Worm (Caenorhabditis elegans) whole organism, L4 larva: ENCODE measurements around the gene K09F6.13.

ENCODE experiments used
- mep-1 ChIP-seq: fragments of 150-350 bp; sonication (generic microtip); optimal IDR thresholded peaks from 3 replicates; lab custom pipeline; 2014; ENCODE audit warnings: missing biosample characterization, missing genetic modification characterization
- nhr-237 ChIP-seq: sonication (generic microtip); optimal IDR thresholded peaks from 2 replicates; lab custom pipeline; 2017; ENCODE audit warnings: missing biosample characterization, missing genetic modification characterization
- nhr-48 ChIP-seq: sonication (generic microtip); optimal IDR thresholded peaks from 2 replicates; lab custom pipeline; 2016; ENCODE audit warnings: mild to moderate bottlenecking, missing genetic modification characterization, missing compliant biosample characterization
- pha-4 ChIP-seq, 2 experiments: fragments of 150-350 bp in 1 of 2; fragments of 200-800 bp in 1 of 2; sonication (Bioruptor generic) in 1 of 2; IDR thresholded peaks in 1 of 2; optimal IDR thresholded peaks in 1 of 2; 2 replicates each; pipeline versions ENCODE4 v1.3.6 to Lab custom; 2014 to 2022; ENCODE audit warnings: missing genetic modification characterization in 2 of 2, missing genetic modification reagents in 2 of 2, missing biosample characterization in 1 of 2, missing compliant biosample characterization in 1 of 2

ce11 chrII:2295817-2296315 is 7.0 kb downstream of the K09F6.13 start, which contains the start of gene fbxc-25:
- TF ChIP-seq pha-4 (GFP tag; IDR thresholded peaks at IDR 0.05; lab: Robert Waterston, UW) (no peak), pha-4 (tag; optimal IDR thresholded peaks at IDR 0.05; lab: Kevin White, UChicago) (no peak), nhr-237 (tag; lab: Kevin White, UChicago) (no peak), mep-1 (no peak), nhr-48 (tag; lab: Kevin White, UChicago) (no peak)
